Fruit fly (Drosophila melanogaster): ENCODE measurements around the gene CG43673.

Gene CG43673

dm6 chrX:15802880-15803650, 24.1 kb downstream of the CG43673 start (continued):
- TF ChIP-seq CG2120 (GFP tag; optimal IDR thresholded peaks at IDR 0.05), result peak; percentile 31
- TF ChIP-seq CoRest (tag; optimal IDR thresholded peaks at IDR 0.05), result peak; percentile 40
- no peak for TF ChIP-seq CG12769 (tag; optimal IDR thresholded peaks at IDR 0.05)
- TF ChIP-seq tgo (GFP tag; IDR thresholded peaks at IDR 0.05), result 0 out of 3 replicates have a peak, but pooled peaks have one; percentile 17
- peak; percentile 59; the same call in 2 of the 3 replicates for TF ChIP-seq vnd (GFP tag; IDR thresholded peaks at IDR 0.05; ENCODE audit: partially characterized antibody)
- no peak for TF ChIP-seq Nf-YA (GFP tag; IDR thresholded peaks at IDR 0.05)
- peak; percentile 6 for TF ChIP-seq Fer1 (GFP tag; optimal IDR thresholded peaks at IDR 0.05)
- no peak for TF ChIP-seq sc (optimal IDR thresholded peaks at IDR 0.05)
- TF ChIP-seq sc (GFP tag; optimal IDR thresholded peaks at IDR 0.05), result no peak
- no peak for TF ChIP-seq rib (GFP tag; IDR thresholded peaks at IDR 0.05)
- TF ChIP-seq pum (GFP tag; optimal IDR thresholded peaks at IDR 0.05), result no peak
- no peak for TF ChIP-seq E2f2 (GFP tag; IDR thresholded peaks at IDR 0.05)
- peak; percentile 32; the same call in 1 of the 2 replicates for TF ChIP-seq CG42726 (GFP tag; IDR thresholded peaks at IDR 0.05; ENCODE audit: partially characterized antibody)
- peak; percentile 30 for TF ChIP-seq sd (tag; optimal IDR thresholded peaks at IDR 0.05)
- TF ChIP-seq CG1832 (GFP tag; optimal IDR thresholded peaks at IDR 0.05), result no peak
- TF ChIP-seq Dad (GFP tag; optimal IDR thresholded peaks at IDR 0.05), result no peak
- peak; percentile 44 for TF ChIP-seq MBD-R2 (GFP tag; IDR thresholded peaks at IDR 0.05)
- no peak for TF ChIP-seq usp (GFP tag; optimal IDR thresholded peaks at IDR 0.05)
- no peak for TF ChIP-seq wek (GFP tag; optimal IDR thresholded peaks at IDR 0.05)
- no peak for TF ChIP-seq Hr78 (GFP tag; optimal IDR thresholded peaks at IDR 0.05)
- no peak for TF ChIP-seq CG18619 (GFP tag; optimal IDR thresholded peaks at IDR 0.05)
- TF ChIP-seq CG3838 (GFP tag; optimal IDR thresholded peaks at IDR 0.05), result no peak
- no peak for TF ChIP-seq CG5180 (GFP tag; optimal IDR thresholded peaks at IDR 0.05)
- TF ChIP-seq CG14965 (GFP tag; optimal IDR thresholded peaks at IDR 0.05; ENCODE audit: borderline replicate concordance), result no peak
- TF ChIP-seq gt (GFP tag; IDR thresholded peaks at IDR 0.05), result no peak
- no peak for TF ChIP-seq CG11085 (GFP tag; IDR thresholded peaks at IDR 0.05)
- no peak for TF ChIP-seq Kr (GFP tag; optimal IDR thresholded peaks at IDR 0.05)
- peak; percentile 31 for TF ChIP-seq CG4617 (GFP tag; optimal IDR thresholded peaks at IDR 0.05; ENCODE audit: borderline replicate concordance)
- no peak for TF ChIP-seq Ssrp (tag; optimal IDR thresholded peaks at IDR 0.05)
- no peak for TF ChIP-seq ham (GFP tag; IDR thresholded peaks at IDR 0.05)
- peak; percentile 55 for TF ChIP-seq ato (GFP tag; IDR thresholded peaks at IDR 0.05; ENCODE audit: partially characterized antibody)
- no peak for TF ChIP-seq crol (GFP tag; IDR thresholded peaks at IDR 0.05)
- TF ChIP-seq CG31365 (tag; optimal IDR thresholded peaks at IDR 0.05), result no peak
- TF ChIP-seq CG12236 (GFP tag; optimal IDR thresholded peaks at IDR 0.05), result no peak
- TF ChIP-seq CG2129 (GFP tag; IDR thresholded peaks at IDR 0.05; ENCODE audit: partially characterized antibody), result peak; percentile 56
- no peak for TF ChIP-seq Usf (GFP tag; optimal IDR thresholded peaks at IDR 0.05)
- TF ChIP-seq CG34422 (GFP tag; IDR thresholded peaks at IDR 0.05), result no peak
- no peak for TF ChIP-seq danr (GFP tag; IDR thresholded peaks at IDR 0.05)
- TF ChIP-seq HLH54F (GFP tag; optimal IDR thresholded peaks at IDR 0.05), result no peak
- 0 out of 3 replicates have a peak, but pooled peaks have one; percentile 38 for TF ChIP-seq CG7963 (GFP tag; IDR thresholded peaks at IDR 0.05; ENCODE audit: partially characterized antibody)
- no peak for TF ChIP-seq CG7786 (GFP tag; optimal IDR thresholded peaks at IDR 0.05)
- no peak for TF ChIP-seq wor (GFP tag; IDR thresholded peaks at IDR 0.05)
- no peak for TF ChIP-seq fd102C (GFP tag; optimal IDR thresholded peaks at IDR 0.05)
- TF ChIP-seq HHEX (GFP tag; optimal IDR thresholded peaks at IDR 0.05), result no peak
- no peak for TF ChIP-seq CG15601 (tag; optimal IDR thresholded peaks at IDR 0.05)
- no peak for TF ChIP-seq fd96Cb (tag; optimal IDR thresholded peaks at IDR 0.05)
- TF ChIP-seq Hsf (GFP tag; optimal IDR thresholded peaks at IDR 0.05), result no peak
- no peak for TF ChIP-seq CG11093 (GFP tag; IDR thresholded peaks at IDR 0.05)
- TF ChIP-seq CG8290 (GFP tag; optimal IDR thresholded peaks at IDR 0.05), result peak; percentile 69
- TF ChIP-seq CG8290 (tag; optimal IDR thresholded peaks at IDR 0.05), result peak in 1 of 2 experiments; percentile 65
